Fruit fly (Drosophila melanogaster) whole organism, adult: ENCODE measurements around the gene AspRS-m.

ENCODE experiments used
- CG1620 ChIP-seq: fragments of 200-800 bp; sonication (Bioruptor generic); optimal IDR thresholded peaks from 2 replicates; lab custom pipeline; 2016; ENCODE audit warnings: missing biosample characterization, missing genetic modification characterization
- CG5204 ChIP-seq: fragments of 200-800 bp; sonication (Bioruptor generic); optimal IDR thresholded peaks from 2 replicates; lab custom pipeline; 2016; ENCODE audit warnings: missing biosample characterization, missing genetic modification characterization
- CG7045 ChIP-seq: fragments of 200-800 bp; sonication (Bioruptor generic); optimal IDR thresholded peaks from 2 replicates; lab custom pipeline; 2017; ENCODE audit warnings: missing biosample characterization, mild to moderate bottlenecking, missing genetic modification characterization
- CG7101 ChIP-seq: fragments of 200-800 bp; sonication (Bioruptor generic); optimal IDR thresholded peaks from 2 replicates; lab custom pipeline; 2018; ENCODE audit warnings: missing biosample characterization, mild to moderate bottlenecking, missing genetic modification characterization, moderate library complexity
- Clk ChIP-seq: fragments of 200-800 bp; sonication (Bioruptor generic); optimal IDR thresholded peaks from 2 replicates; lab custom pipeline; 2017; ENCODE audit warnings: missing biosample characterization, missing genetic modification characterization
- Hr96 ChIP-seq: fragments of 200-800 bp; sonication (Bioruptor generic); optimal IDR thresholded peaks from 2 replicates; lab custom pipeline; 2016; ENCODE audit warnings: missing biosample characterization, missing genetic modification characterization
- bab1 ChIP-seq: fragments of 200-800 bp; sonication (Bioruptor generic); optimal IDR thresholded peaks from 3 replicates; lab custom pipeline; 2019; ENCODE audit warnings: missing biosample characterization, mild to moderate bottlenecking, missing genetic modification characterization, moderate library complexity
- kay ChIP-seq: fragments of 200-800 bp; sonication (Bioruptor generic); peaks from one replicate; lab custom pipeline; 2016; ENCODE audit warnings: missing biosample characterization, missing genetic modification characterization, borderline replicate concordance
- ovo ChIP-seq: fragments of 200-800 bp; sonication (Bioruptor generic); optimal IDR thresholded peaks from 2 replicates; lab custom pipeline; 2016; ENCODE audit warnings: missing biosample characterization, missing genetic modification characterization

dm6 chr2L:16868897-16869324, 42.0 kb downstream of the AspRS-m start:
- no peak for TF ChIP-seq CG7101 (tag; lab: Kevin White, UChicago)
- TF ChIP-seq Clk (GFP tag; lab: Kevin White, UChicago): no peak
- no peak for TF ChIP-seq bab1 (GFP tag; lab: Kevin White, UChicago)
- TF ChIP-seq kay (GFP tag; lab: Kevin White, UChicago): no peak
- TF ChIP-seq CG1620 (GFP tag; lab: Kevin White, UChicago): no peak
- TF ChIP-seq ovo (GFP tag; lab: Kevin White, UChicago): no peak
- TF ChIP-seq CG7045: no peak
- TF ChIP-seq Hr96 (GFP tag; lab: Kevin White, UChicago): no peak
- no peak for TF ChIP-seq CG5204 (GFP tag; lab: Kevin White, UChicago)
